Fruit fly (Drosophila melanogaster): ENCODE data around the gene Jhbp1.
A peak's percentile ranks its signal among the peaks of the same experiment; 100 is the strongest.

Jhbp1 gene

dm6 chr3R:4966246-4966937, 1.1 kb downstream of the Jhbp1 start:
- TF ChIP-seq fd96Ca (GFP tag; IDR thresholded peaks at IDR 0.05): no peak
- peak; percentile 94 for TF ChIP-seq EcR (GFP tag; optimal IDR thresholded peaks at IDR 0.05)
- TF ChIP-seq CG13204 (GFP tag; optimal IDR thresholded peaks at IDR 0.05): peak; percentile 35

dm6 chr3R:4967281-4967680, 2.0 kb downstream of the Jhbp1 start:
- no peak for TF ChIP-seq CG32121 (GFP tag; IDR thresholded peaks at IDR 0.05)
- peak; percentile 34 for TF ChIP-seq Pif1B (GFP tag; optimal IDR thresholded peaks at IDR 0.05)
- peak; percentile 62; the same call in 2 of the 3 replicates for TF ChIP-seq CG4496 (GFP tag; IDR thresholded peaks at IDR 0.05)
- TF ChIP-seq CG17806 (tag; optimal IDR thresholded peaks at IDR 0.05): no peak
- no peak for TF ChIP-seq Snoo (tag; optimal IDR thresholded peaks at IDR 0.05)
- peak; percentile 46 for TF ChIP-seq CG8301 (tag; optimal IDR thresholded peaks at IDR 0.05)
- no peak for TF ChIP-seq CG12605 (GFP tag; IDR thresholded peaks at IDR 0.05)
- TF ChIP-seq D1 (tag; optimal IDR thresholded peaks at IDR 0.05): no peak
- peak; percentile 46 for TF ChIP-seq Ets98B (GFP tag; IDR thresholded peaks at IDR 0.05)
- TF ChIP-seq CG8159 (tag; optimal IDR thresholded peaks at IDR 0.05): peak; percentile 25
- TF ChIP-seq Pif1A (GFP tag; optimal IDR thresholded peaks at IDR 0.05): peak; percentile 39
- TF ChIP-seq CG14655 (GFP tag; optimal IDR thresholded peaks at IDR 0.05): peak; percentile 45
- no peak for TF ChIP-seq CG10348 (GFP tag; IDR thresholded peaks at IDR 0.05)
- TF ChIP-seq fd96Ca (GFP tag; IDR thresholded peaks at IDR 0.05): no peak

dm6 chr3R:4969199-4969778, 4.0 kb downstream of the Jhbp1 start:
- no peak for TF ChIP-seq CG8301 (tag; optimal IDR thresholded peaks at IDR 0.05)
- no peak for TF ChIP-seq CG4496 (GFP tag; IDR thresholded peaks at IDR 0.05)
- TF ChIP-seq CG17806 (tag; optimal IDR thresholded peaks at IDR 0.05): no peak
- no peak for TF ChIP-seq Pif1A (GFP tag; optimal IDR thresholded peaks at IDR 0.05)

- TF ChIP-seq CG32121 (GFP tag; IDR thresholded peaks at IDR 0.05): no peak
- TF ChIP-seq fd96Ca (GFP tag; IDR thresholded peaks at IDR 0.05): no peak
- no peak for TF ChIP-seq CG15710 (tag; optimal IDR thresholded peaks at IDR 0.05)
- TF ChIP-seq CG8159 (tag; optimal IDR thresholded peaks at IDR 0.05): no peak
- peak; percentile 79 for TF ChIP-seq D1 (tag; optimal IDR thresholded peaks at IDR 0.05)
- no peak for TF ChIP-seq CG14655 (GFP tag; optimal IDR thresholded peaks at IDR 0.05)
- peak; percentile 10 for TF ChIP-seq EcR (GFP tag; optimal IDR thresholded peaks at IDR 0.05)
- no peak for TF ChIP-seq CG13204 (GFP tag; optimal IDR thresholded peaks at IDR 0.05)
- TF ChIP-seq Ets98B (GFP tag; IDR thresholded peaks at IDR 0.05): no peak
- no peak for TF ChIP-seq rn (GFP tag; IDR thresholded peaks at IDR 0.05)
- no peak for TF ChIP-seq CG9948 (tag; optimal IDR thresholded peaks at IDR 0.05)
- no peak for TF ChIP-seq Pif1B (GFP tag; optimal IDR thresholded peaks at IDR 0.05)
These were observed 5.3 kb downstream of the Jhbp1 start for dm6 chr3R:4970415-4971140.

dm6 chr3R:4972961-4973595, 7.8 kb downstream of the Jhbp1 start:
- TF ChIP-seq Ets98B (GFP tag; IDR thresholded peaks at IDR 0.05) (no peak), CG34367 (tag; optimal IDR thresholded peaks at IDR 0.05) (no peak), CG32121 (GFP tag; IDR thresholded peaks at IDR 0.05) (no peak), Pif1A (GFP tag; optimal IDR thresholded peaks at IDR 0.05) (no peak), rn (GFP tag; IDR thresholded peaks at IDR 0.05) (no peak), gl (tag; optimal IDR thresholded peaks at IDR 0.05) (no peak), CG17806 (tag; optimal IDR thresholded peaks at IDR 0.05) (no peak), CG8159 (tag; optimal IDR thresholded peaks at IDR 0.05) (no peak), CG14655 (GFP tag; optimal IDR thresholded peaks at IDR 0.05) (no peak)

dm6 chr3R:4973762-4974369, 8.6 kb downstream of the Jhbp1 start:
- TF ChIP-seq fd96Ca (GFP tag; IDR thresholded peaks at IDR 0.05) (no peak), Pif1B (GFP tag; optimal IDR thresholded peaks at IDR 0.05) (peak; percentile 34), CG32121 (GFP tag; IDR thresholded peaks at IDR 0.05) (no peak), CG10348 (GFP tag; IDR thresholded peaks at IDR 0.05) (no peak), rn (GFP tag; IDR thresholded peaks at IDR 0.05) (no peak), CG4496 (GFP tag; IDR thresholded peaks at IDR 0.05) (no peak), EcR (GFP tag; optimal IDR thresholded peaks at IDR 0.05) (no peak), CG13204 (GFP tag; optimal IDR thresholded peaks at IDR 0.05) (peak; percentile 45), CG15710 (tag; optimal IDR thresholded peaks at IDR 0.05) (peak; percentile 24), CG34367 (tag; optimal IDR thresholded peaks at IDR 0.05) (peak; percentile 14), CG9948 (tag; optimal IDR thresholded peaks at IDR 0.05) (peak; percentile 38), CG17806 (tag; optimal IDR thresholded peaks at IDR 0.05) (peak; percentile 2), Snoo (tag; optimal IDR thresholded peaks at IDR 0.05) (no peak), CG12605 (GFP tag; IDR thresholded peaks at IDR 0.05) (no peak), CG14655 (GFP tag; optimal IDR thresholded peaks at IDR 0.05) (peak; percentile 34), gl (tag; optimal IDR thresholded peaks at IDR 0.05) (no peak), D1 (tag; optimal IDR thresholded peaks at IDR 0.05) (no peak), CG8301 (tag; optimal IDR thresholded peaks at IDR 0.05) (peak; percentile 29), Pif1A (GFP tag; optimal IDR thresholded peaks at IDR 0.05) (peak; percentile 42), Ets98B (GFP tag; IDR thresholded peaks at IDR 0.05) (peak; percentile 18; the same call in 1 of the 2 replicates), CG8159 (tag; optimal IDR thresholded peaks at IDR 0.05) (peak; percentile 50)
